Worm (Caenorhabditis elegans): Measurements from ENCODE around the gene E04F6.6.

E04F6.6 gene

ce11 chrII:7199308-7199707 lies at the start of gene E04F6.6:
Gene E04F6.6, minus strand, starts transcription at chrII:7199565.
- TF ChIP-seq unc-62 (GFP tag; optimal IDR thresholded peaks at IDR 0.05) = no peak

ce11 chrII:7245576-7245975 lies 46.2 kb upstream of the E04F6.6 start, which contains the start of gene skpo-3:
Gene skpo-3, plus strand, starts transcription at chrII:7245876.
- no peak for TF ChIP-seq unc-62 (GFP tag; optimal IDR thresholded peaks at IDR 0.05)

ce11 chrII:7242754-7243153 lies 43.4 kb upstream of the E04F6.6 start:
- no peak for TF ChIP-seq unc-62 (GFP tag; optimal IDR thresholded peaks at IDR 0.05)

- no peak for TF ChIP-seq unc-62 (GFP tag; optimal IDR thresholded peaks at IDR 0.05)
Observed at ce11 chrII:7239705-7240104, 40.3 kb upstream of the E04F6.6 start.

- no peak for TF ChIP-seq unc-62 (GFP tag; optimal IDR thresholded peaks at IDR 0.05)
Observed at ce11 chrII:7238791-7239190, 39.4 kb upstream of the E04F6.6 start.

ce11 chrII:7238248-7238647 lies 38.9 kb upstream of the E04F6.6 start, which contains the start of gene aqp-1:
Gene aqp-1, minus strand, starts transcription at chrII:7238349.
- no peak for TF ChIP-seq unc-62 (GFP tag; optimal IDR thresholded peaks at IDR 0.05)

ce11 chrII:7236937-7237336 lies 37.6 kb upstream of the E04F6.6 start:
- TF ChIP-seq unc-62 (GFP tag; optimal IDR thresholded peaks at IDR 0.05) = no peak

ce11 chrII:7233274-7233673 lies 33.9 kb upstream of the E04F6.6 start:
- no peak for TF ChIP-seq unc-62 (GFP tag; optimal IDR thresholded peaks at IDR 0.05)

ce11 chrII:7232517-7232916 lies 33.2 kb upstream of the E04F6.6 start, which contains the start of gene ctsa-3.1:
Gene ctsa-3.1, plus strand, starts transcription at chrII:7232853.
- TF ChIP-seq unc-62 (GFP tag; optimal IDR thresholded peaks at IDR 0.05) = no peak

- no peak for TF ChIP-seq unc-62 (GFP tag; optimal IDR thresholded peaks at IDR 0.05)
Observed at ce11 chrII:7231951-7232350, 32.6 kb upstream of the E04F6.6 start.

ce11 chrII:7230684-7231083 lies 31.3 kb upstream of the E04F6.6 start:
- TF ChIP-seq unc-62 (GFP tag; optimal IDR thresholded peaks at IDR 0.05) = no peak

ce11 chrII:7228646-7229200 lies 29.4 kb upstream of the E04F6.6 start, which contains the start of gene F32A5.4:
Gene F32A5.4, plus strand, starts transcription at chrII:7229150.
- no peak for TF ChIP-seq unc-62 (GFP tag; optimal IDR thresholded peaks at IDR 0.05)

- TF ChIP-seq unc-62 (GFP tag; optimal IDR thresholded peaks at IDR 0.05) = no peak
Observed at ce11 chrII:7225864-7226522, 26.6 kb upstream of the E04F6.6 start, which contains the start of gene clh-3. Gene clh-3, minus strand, starts transcription at chrII:7225914.

- TF ChIP-seq unc-62 (GFP tag; optimal IDR thresholded peaks at IDR 0.05) = no peak
Observed at ce11 chrII:7224074-7224473, 24.7 kb upstream of the E04F6.6 start.

- no peak for TF ChIP-seq unc-62 (GFP tag; optimal IDR thresholded peaks at IDR 0.05)
Observed at ce11 chrII:7217047-7217446, 17.7 kb upstream of the E04F6.6 start, which contains the start of gene E04F6.10. Gene E04F6.10, minus strand, starts transcription at chrII:7217147.

ce11 chrII:7212059-7212458 lies 12.7 kb upstream of the E04F6.6 start, which contains the start of gene E04F6.9:
Gene E04F6.9, minus strand, starts transcription at chrII:7212159.
- TF ChIP-seq unc-62 (GFP tag; optimal IDR thresholded peaks at IDR 0.05) = no peak

ce11 chrII:7211280-7211679 lies 11.9 kb upstream of the E04F6.6 start, which contains the start of gene E04F6.8:
Gene E04F6.8, minus strand, starts transcription at chrII:7211380.
- no peak for TF ChIP-seq unc-62 (GFP tag; optimal IDR thresholded peaks at IDR 0.05)
